Fruit fly (Drosophila melanogaster) whole organism, embryonic: ENCODE measurements around the gene PIG-S.

Experiments used
- Aef1 ChIP-seq: fragments of 200-800 bp; sonication (Bioruptor generic); IDR thresholded peaks from 3 replicates; pipeline ENCODE4 v1.3.6; 2022; ENCODE audit warnings: missing biosample characterization, missing genetic modification characterization
- BEAF-32 ChIP-seq: fragments of 200-800 bp; sonication (Bioruptor generic); optimal IDR thresholded peaks from 3 replicates; lab custom pipeline; 2017; ENCODE audit warnings: missing biosample characterization, missing genetic modification characterization, mild to moderate bottlenecking, moderate library complexity, missing genetic modification reagents
- CG10209 ChIP-seq: fragments of 200-800 bp; sonication (Bioruptor generic); optimal IDR thresholded peaks from 3 replicates; lab custom pipeline; 2017; ENCODE audit warnings: missing biosample characterization, mild to moderate bottlenecking, missing genetic modification characterization, missing genetic modification reagents
- CG10654 ChIP-seq: fragments of 200-800 bp; sonication (Bioruptor generic); optimal IDR thresholded peaks from 2 replicates; lab custom pipeline; 2016; ENCODE audit warnings: missing biosample characterization, missing genetic modification characterization
- CG11695 ChIP-seq: fragments of 200-800 bp; sonication (Bioruptor generic); IDR thresholded peaks from 3 replicates; pipeline ENCODE4 v1.3.6; 2022; ENCODE audit warnings: missing biosample characterization, missing genetic modification characterization
- CG12104 ChIP-seq: fragments of 200-800 bp; sonication (Bioruptor generic); optimal IDR thresholded peaks from 3 replicates; lab custom pipeline; 2016; ENCODE audit warnings: missing biosample characterization, missing genetic modification characterization
- CG13894 ChIP-seq: fragments of 200-800 bp; sonication (Bioruptor generic); optimal IDR thresholded peaks from 3 replicates; lab custom pipeline; 2018; ENCODE audit warnings: missing biosample characterization, mild to moderate bottlenecking, missing genetic modification characterization, moderate library complexity
- CG14710 ChIP-seq: fragments of 200-800 bp; sonication (Bioruptor generic); optimal IDR thresholded peaks from 3 replicates; lab custom pipeline; 2019; ENCODE audit warnings: missing biosample characterization, mild to moderate bottlenecking, missing genetic modification characterization, moderate library complexity
- CG1529 ChIP-seq: fragments of 200-800 bp; sonication (Bioruptor generic); optimal IDR thresholded peaks from 3 replicates; lab custom pipeline; 2018; ENCODE audit warnings: missing biosample characterization, missing genetic modification characterization
- CG1647 ChIP-seq: fragments of 200-800 bp; sonication (Bioruptor generic); optimal IDR thresholded peaks from 3 replicates; lab custom pipeline; 2016; ENCODE audit warnings: missing biosample characterization, missing genetic modification characterization
- CG16815 ChIP-seq: fragments of 200-800 bp; sonication (Bioruptor generic); optimal IDR thresholded peaks from 3 replicates; lab custom pipeline; 2017; ENCODE audit warnings: missing biosample characterization, mild to moderate bottlenecking, missing genetic modification characterization
- CG18619 ChIP-seq: fragments of 200-800 bp; sonication (Bioruptor generic); optimal IDR thresholded peaks from 3 replicates; lab custom pipeline; 2017; ENCODE audit warnings: missing biosample characterization, mild to moderate bottlenecking, missing genetic modification characterization
- CG30403 ChIP-seq: fragments of 200-800 bp; sonication (Bioruptor generic); optimal IDR thresholded peaks from 3 replicates; lab custom pipeline; 2016; ENCODE audit warnings: missing biosample characterization, missing genetic modification characterization
- CG31365 ChIP-seq: fragments of 200-800 bp; sonication (Bioruptor generic); optimal IDR thresholded peaks from 2 replicates; lab custom pipeline; 2018; ENCODE audit warnings: missing biosample characterization, mild to moderate bottlenecking, missing genetic modification characterization
- CG42726 ChIP-seq: fragments of 200-800 bp; sonication (Bioruptor generic); IDR thresholded peaks from 2 replicates; pipeline ENCODE4 v1.3.6; 2022; ENCODE audit warnings: missing biosample characterization, missing genetic modification characterization; ENCODE audit not compliant: partially characterized antibody
- CG6791 ChIP-seq: fragments of 200-800 bp; sonication (Bioruptor generic); IDR thresholded peaks from 3 replicates; pipeline ENCODE4 v1.3.6; 2022; ENCODE audit warnings: missing biosample characterization, missing genetic modification characterization; ENCODE audit not compliant: partially characterized antibody
- CG8089 ChIP-seq: fragments of 200-800 bp; sonication (Bioruptor generic); optimal IDR thresholded peaks from 3 replicates; lab custom pipeline; 2016; ENCODE audit warnings: missing biosample characterization, missing genetic modification characterization
- CG8924 ChIP-seq: fragments of 200-800 bp; optimal IDR thresholded peaks from 3 replicates; lab custom pipeline; 2019; ENCODE audit warnings: missing biosample characterization, mild to moderate bottlenecking, missing genetic modification characterization, moderate library complexity
- CG9437 ChIP-seq: fragments of 200-800 bp; sonication (Bioruptor generic); optimal IDR thresholded peaks from 2 replicates; lab custom pipeline; 2018; ENCODE audit warnings: missing biosample characterization, mild to moderate bottlenecking, missing genetic modification characterization
- CG9797 ChIP-seq: fragments of 200-800 bp; sonication (Bioruptor generic); optimal IDR thresholded peaks from 3 replicates; lab custom pipeline; 2018; ENCODE audit warnings: missing biosample characterization, mild to moderate bottlenecking, missing genetic modification characterization
- Dek ChIP-seq: fragments of 200-800 bp; sonication (Bioruptor generic); optimal IDR thresholded peaks from 3 replicates; lab custom pipeline; 2019; ENCODE audit warnings: missing biosample characterization, mild to moderate bottlenecking, missing genetic modification characterization, moderate library complexity
- Dp ChIP-seq: fragments of 200-800 bp; sonication (Bioruptor generic); optimal IDR thresholded peaks from 2 replicates; lab custom pipeline; 2018; ENCODE audit warnings: missing biosample characterization, mild to moderate bottlenecking, missing genetic modification characterization, moderate library complexity
- Fer3 ChIP-seq: fragments of 200-800 bp; sonication (Bioruptor generic); optimal IDR thresholded peaks from 2 replicates; lab custom pipeline; 2018; ENCODE audit warnings: missing biosample characterization, mild to moderate bottlenecking, missing genetic modification characterization, moderate library complexity
- Scr ChIP-seq: fragments of 200-800 bp; sonication (Bioruptor generic); IDR thresholded peaks from 2 replicates; pipeline ENCODE4 v1.3.6; 2022; ENCODE audit warnings: missing biosample characterization, missing genetic modification characterization; ENCODE audit not compliant: partially characterized antibody
- Sox100B ChIP-seq: fragments of 200-800 bp; sonication (Bioruptor generic); optimal IDR thresholded peaks from 3 replicates; lab custom pipeline; 2018; ENCODE audit warnings: missing biosample characterization, mild to moderate bottlenecking, missing genetic modification characterization
- Vsx1 ChIP-seq: fragments of 200-800 bp; sonication (Bioruptor generic); optimal IDR thresholded peaks from 2 replicates; lab custom pipeline; 2017; ENCODE audit warnings: missing biosample characterization, mild to moderate bottlenecking, missing genetic modification characterization, missing genetic modification reagents
- aop ChIP-seq: fragments of 200-800 bp; sonication (Bioruptor generic); IDR thresholded peaks from 2 replicates; pipeline ENCODE4 v1.3.6; 2022; ENCODE audit warnings: missing biosample characterization, missing genetic modification characterization
- ara ChIP-seq: fragments of 200-800 bp; sonication (Bioruptor generic); IDR thresholded peaks from 2 replicates; pipeline ENCODE4 v1.3.6; 2022; ENCODE audit warnings: missing biosample characterization, missing genetic modification characterization
- az2 ChIP-seq: fragments of 200-800 bp; sonication (Bioruptor generic); optimal IDR thresholded peaks from 3 replicates; lab custom pipeline; 2016; ENCODE audit warnings: missing biosample characterization, missing genetic modification characterization
- bowl ChIP-seq: fragments of 200-800 bp; sonication (Bioruptor generic); IDR thresholded peaks from 2 replicates; pipeline ENCODE4 v1.3.6; 2022; ENCODE audit warnings: missing biosample characterization, missing genetic modification characterization
- br ChIP-seq: fragments of >200 bp; optimal IDR thresholded peaks from 2 replicates; lab custom pipeline; 2017
- cg ChIP-seq: fragments of 200-800 bp; sonication (Bioruptor generic); optimal IDR thresholded peaks from 3 replicates; lab custom pipeline; 2019; ENCODE audit warnings: missing biosample characterization, mild to moderate bottlenecking, missing genetic modification characterization, moderate library complexity
- emc ChIP-seq: fragments of 200-800 bp; sonication (Bioruptor generic); optimal IDR thresholded peaks from 2 replicates; lab custom pipeline; 2016; ENCODE audit warnings: missing biosample characterization, missing genetic modification characterization
- fd102C ChIP-seq: fragments of 200-800 bp; sonication (Bioruptor generic); optimal IDR thresholded peaks from 2 replicates; lab custom pipeline; 2018; ENCODE audit warnings: missing biosample characterization, mild to moderate bottlenecking, missing genetic modification characterization, moderate library complexity
- fru ChIP-seq: fragments of >200 bp; optimal IDR thresholded peaks from 2 replicates; lab custom pipeline; 2017
- her ChIP-seq: fragments of 200-800 bp; sonication (Bioruptor generic); optimal IDR thresholded peaks from 2 replicates; lab custom pipeline; 2016; ENCODE audit warnings: missing biosample characterization, missing genetic modification characterization
- lilli ChIP-seq: fragments of 200-800 bp; sonication (Bioruptor generic); optimal IDR thresholded peaks from 3 replicates; lab custom pipeline; 2016; ENCODE audit warnings: missing biosample characterization, missing genetic modification characterization
- p53 ChIP-seq: fragments of 200-800 bp; sonication (Bioruptor generic); optimal IDR thresholded peaks from 2 replicates; lab custom pipeline; 2016; ENCODE audit warnings: missing biosample characterization, missing genetic modification characterization
- peb ChIP-seq: fragments of 200-800 bp; sonication (Bioruptor generic); IDR thresholded peaks from 2 replicates; pipeline ENCODE4 v1.3.6; 2022; ENCODE audit warnings: missing biosample characterization, missing genetic modification characterization
- pita ChIP-seq: fragments of 200-800 bp; sonication (Bioruptor generic); optimal IDR thresholded peaks from 2 replicates; lab custom pipeline; 2017; ENCODE audit warnings: missing biosample characterization, mild to moderate bottlenecking, missing genetic modification characterization
- ranshi ChIP-seq: fragments of 200-800 bp; sonication (Bioruptor generic); IDR thresholded peaks from 2 replicates; pipeline ENCODE4 v1.3.6; 2022; ENCODE audit warnings: missing biosample characterization, missing genetic modification characterization
- schlank ChIP-seq: fragments of 200-800 bp; sonication (Bioruptor generic); optimal IDR thresholded peaks from 2 replicates; lab custom pipeline; 2018; ENCODE audit warnings: missing biosample characterization, mild to moderate bottlenecking, missing genetic modification characterization
- sisA ChIP-seq: fragments of 200-800 bp; sonication (Bioruptor generic); IDR thresholded peaks from 2 replicates; pipeline ENCODE4 v1.3.6; 2022; ENCODE audit warnings: missing biosample characterization, missing genetic modification characterization
- sug ChIP-seq: fragments of 200-800 bp; optimal IDR thresholded peaks from 2 replicates; lab custom pipeline; 2019; ENCODE audit warnings: missing biosample characterization, mild to moderate bottlenecking, missing genetic modification characterization, moderate library complexity
- tna ChIP-seq: fragments of 200-800 bp; sonication (Bioruptor generic); IDR thresholded peaks from 2 replicates; pipeline ENCODE4 v1.3.6; 2022; ENCODE audit warnings: missing biosample characterization, missing genetic modification characterization; ENCODE audit not compliant: partially characterized antibody
- tx ChIP-seq: fragments of 200-800 bp; sonication (Bioruptor generic); optimal IDR thresholded peaks from 2 replicates; lab custom pipeline; 2016; ENCODE audit warnings: missing biosample characterization, missing genetic modification characterization
- vnd ChIP-seq: fragments of 200-800 bp; sonication (Bioruptor generic); IDR thresholded peaks from 3 replicates; pipeline ENCODE4 v1.3.6; 2022; ENCODE audit warnings: missing biosample characterization, missing genetic modification characterization; ENCODE audit not compliant: partially characterized antibody
- zen2 ChIP-seq: fragments of 200-800 bp; sonication (Bioruptor generic); IDR thresholded peaks from 3 replicates; pipeline ENCODE4 v1.3.6; 2022; ENCODE audit warnings: missing biosample characterization, missing genetic modification characterization; ENCODE audit not compliant: partially characterized antibody
- zfh2 ChIP-seq: fragments of 200-800 bp; sonication (Bioruptor generic); optimal IDR thresholded peaks from 2 replicates; lab custom pipeline; 2016; ENCODE audit warnings: missing biosample characterization, missing genetic modification characterization

Gene PIG-S

DNA sequence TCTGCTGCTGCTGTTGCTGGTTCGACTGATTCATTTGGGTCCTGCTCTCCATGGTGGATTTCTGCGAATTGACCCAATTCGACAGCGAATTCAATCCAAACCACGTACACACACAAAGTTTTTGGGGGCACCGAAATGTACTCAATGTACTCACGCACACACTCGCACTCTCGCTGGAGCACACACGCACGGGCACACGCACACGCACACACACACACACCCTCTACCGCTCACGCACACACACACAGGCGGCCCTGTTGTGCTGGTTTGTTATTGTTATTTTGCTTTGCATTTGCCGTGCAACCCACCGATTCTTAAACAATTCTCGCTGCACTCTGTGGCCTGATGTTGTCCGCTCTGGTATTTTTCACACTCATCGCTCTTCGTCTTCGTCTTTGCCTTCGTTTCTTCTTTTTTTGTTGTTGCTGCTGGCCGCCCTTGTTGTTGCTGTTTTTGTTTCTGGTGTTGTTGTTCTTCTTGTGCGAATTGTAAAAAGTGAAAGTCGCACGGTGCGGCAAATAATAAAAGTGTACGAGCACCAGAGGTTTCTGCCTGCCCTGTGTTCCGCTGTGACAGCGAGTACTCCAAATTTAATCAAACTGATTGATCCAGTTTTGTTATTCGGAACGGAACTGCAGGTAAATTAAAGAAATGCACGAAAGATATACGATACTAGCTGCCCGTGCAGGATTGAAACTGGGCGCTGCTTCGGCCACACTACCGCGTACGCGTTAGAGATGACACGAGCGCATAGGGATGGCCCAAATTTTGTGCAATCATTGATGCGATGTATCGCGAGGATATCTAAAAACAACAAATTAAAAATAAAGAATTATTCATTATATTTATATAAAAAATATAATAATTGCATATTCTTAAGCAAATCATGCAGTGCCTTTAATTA lies 41.5 kb downstream of the PIG-S start, which contains the start of gene CG3744 (continued):
- TF ChIP-seq CG12104 (peak; percentile 77), peb (GFP tag; lab: Robert Waterston, UW) (peak; percentile 78), Sox100B (GFP tag; lab: Kevin White, UChicago) (no peak), schlank (peak; percentile 67), CG16815 (GFP tag; lab: Kevin White, UChicago) (peak; percentile 86), CG18619 (GFP tag; lab: Kevin White, UChicago) (peak; percentile 90), Vsx1 (GFP tag; lab: Kevin White, UChicago) (no peak), Dek (tag; lab: Kevin White, UChicago) (peak; percentile 95), CG9797 (peak; percentile 80), tna (peak; percentile 88), CG8089 (GFP tag; lab: Kevin White, UChicago) (peak; percentile 64), tx (peak; percentile 63), zen2 (GFP tag; lab: Robert Waterston, UW) (peak; percentile 93), zfh2 (peak; percentile 89), ara (GFP tag; lab: Robert Waterston, UW) (peak; percentile 92), CG10209 (peak; percentile 91), CG10654 (peak; percentile 89), lilli (GFP tag; lab: Kevin White, UChicago) (peak; percentile 88), BEAF-32 (GFP tag; lab: Kevin White, UChicago) (peak; percentile 92), CG14710 (tag; lab: Kevin White, UChicago) (no peak), bowl (peak; percentile 86), Aef1 (peak; percentile 92), Scr (GFP tag; lab: Robert Waterston, UW) (peak; percentile 97), CG11695 (GFP tag; lab: Robert Waterston, UW) (peak; percentile 89), fru (no peak), aop (GFP tag; lab: Robert Waterston, UW) (peak; percentile 90; the same call in 1 of the 2 replicates), Dp (GFP tag; lab: Kevin White, UChicago) (no peak), CG6791 (peak; percentile 93), sug (tag; lab: Kevin White, UChicago) (peak; percentile 93), her (peak; percentile 39), CG13894 (tag; lab: Kevin White, UChicago) (peak; percentile 90), vnd (GFP tag; lab: Robert Waterston, UW) (peak; percentile 94), CG1529 (GFP tag; lab: Kevin White, UChicago) (peak; percentile 66), fd102C (GFP tag; lab: Kevin White, UChicago) (no peak), emc (GFP tag; lab: Kevin White, UChicago) (peak; percentile 6), CG1647 (GFP tag; lab: Kevin White, UChicago) (peak; percentile 77), p53 (GFP tag; lab: Kevin White, UChicago) (no peak), sisA (GFP tag; lab: Robert Waterston, UW) (peak; percentile 94), az2 (GFP tag; lab: Kevin White, UChicago) (peak; percentile 90), CG9437 (GFP tag; lab: Kevin White, UChicago) (peak; percentile 54), Fer3 (tag; lab: Kevin White, UChicago) (peak; percentile 92), br (lab: Kevin White, UChicago) (no peak), cg (GFP tag; lab: Kevin White, UChicago) (peak; percentile 96), pita (GFP tag; lab: Kevin White, UChicago) (no peak), CG30403 (GFP tag; lab: Kevin White, UChicago) (peak; percentile 92), CG8924 (tag; lab: Kevin White, UChicago) (peak; percentile 90), ranshi (peak; percentile 95), CG31365 (tag; lab: Kevin White, UChicago) (no peak), CG42726 (GFP tag; lab: Robert Waterston, UW) (peak; percentile 92)
